Worm (Caenorhabditis elegans) whole organism, L4 larva: ENCODE data around the gene C35A5.4.

Experiments
- D1046.2 ChIP-seq: fragments of 200-800 bp; sonication (Bioruptor generic); IDR thresholded peaks from 2 replicates; pipeline ENCODE4 v1.3.6; 2022; ENCODE audit warnings: missing genetic modification characterization, missing compliant biosample characterization
- Y75B8A.6 ChIP-seq: fragments of 200-800 bp; sonication (Bioruptor generic); IDR thresholded peaks from 2 replicates; pipeline ENCODE4 v1.3.6; 2022; ENCODE audit warnings: missing genetic modification reagents, missing genetic modification characterization, missing compliant biosample characterization
- ZK546.5 ChIP-seq, 2 experiments: sonication (generic microtip); optimal IDR thresholded peaks; 2 replicates each; lab custom pipeline; 2017; ENCODE audit warnings: missing biosample characterization in 2 of 2, missing genetic modification characterization in 2 of 2
- aha-1 ChIP-seq: fragments of 150-350 bp; peaks from one replicate; lab custom pipeline; 2014; ENCODE audit warnings: missing biosample characterization, missing genetic modification characterization
- attf-4 ChIP-seq: sonication (generic microtip); optimal IDR thresholded peaks from 3 replicates; lab custom pipeline; 2017; ENCODE audit warnings: missing biosample characterization, missing genetic modification characterization
- ceh-28 ChIP-seq: fragments of 150-350 bp; optimal IDR thresholded peaks from 2 replicates; lab custom pipeline; 2014; ENCODE audit warnings: missing biosample characterization, missing genetic modification reagents, missing genetic modification characterization
- ceh-82 ChIP-seq: sonication (generic microtip); optimal IDR thresholded peaks from 2 replicates; lab custom pipeline; 2017; ENCODE audit warnings: missing biosample characterization, missing genetic modification characterization
- cey-2 ChIP-seq: sonication (generic microtip); optimal IDR thresholded peaks from 3 replicates; lab custom pipeline; 2017; ENCODE audit warnings: missing genetic modification characterization, mild to moderate bottlenecking, missing compliant biosample characterization, antibody characterized with exemption, borderline replicate concordance; ENCODE audit not compliant: insufficient read depth
- daf-12 ChIP-seq: fragments of 150-350 bp; optimal IDR thresholded peaks from 2 replicates; lab custom pipeline; 2014; ENCODE audit warnings: missing biosample characterization, missing genetic modification reagents, missing genetic modification characterization
- daf-16 ChIP-seq, 3 experiments: sonication (generic microtip); optimal IDR thresholded peaks; 2 replicates each; lab custom pipeline; 2016 to 2017; ENCODE audit warnings: missing genetic modification characterization in 3 of 3, missing genetic modification reagents in 3 of 3, mild to moderate bottlenecking in 2 of 3, missing compliant biosample characterization in 2 of 3, missing biosample characterization in 1 of 3, moderate library complexity in 1 of 3
- daf-8 ChIP-seq: fragments of 200-800 bp; sonication (Bioruptor generic); IDR thresholded peaks from 2 replicates; pipeline ENCODE4 v1.3.6; 2022; ENCODE audit warnings: missing genetic modification characterization, missing compliant biosample characterization
- dmd-6 ChIP-seq: fragments of 200-800 bp; sonication (Bioruptor generic); IDR thresholded peaks from 2 replicates; pipeline ENCODE4 v1.3.6; 2022; ENCODE audit warnings: missing genetic modification reagents, missing genetic modification characterization, missing compliant biosample characterization
- dmd-8 ChIP-seq: fragments of 200-800 bp; sonication (Bioruptor generic); IDR thresholded peaks from 2 replicates; pipeline ENCODE4 v1.3.6; 2022; ENCODE audit warnings: missing genetic modification characterization, missing compliant biosample characterization
- dpl-1 ChIP-seq: fragments of 150-350 bp; optimal IDR thresholded peaks from 2 replicates; lab custom pipeline; 2014; ENCODE audit warnings: missing biosample characterization, missing genetic modification reagents, missing genetic modification characterization
- dve-1 ChIP-seq: sonication (generic microtip); optimal IDR thresholded peaks from 2 replicates; lab custom pipeline; 2017; ENCODE audit warnings: antibody characterized with exemption, mild to moderate bottlenecking, missing genetic modification characterization, missing compliant biosample characterization; ENCODE audit not compliant: insufficient read depth
- egl-27 ChIP-seq: sonication (generic microtip); optimal IDR thresholded peaks from 3 replicates; lab custom pipeline; 2017; ENCODE audit warnings: missing biosample characterization, missing genetic modification reagents, missing genetic modification characterization
- egl-43 ChIP-seq: fragments of 200-800 bp; sonication (Bioruptor generic); IDR thresholded peaks from 2 replicates; pipeline ENCODE4 v1.3.6; 2022; ENCODE audit warnings: missing genetic modification reagents, missing genetic modification characterization, missing compliant biosample characterization
- gei-8 ChIP-seq: fragments of 200-800 bp; sonication (Bioruptor generic); optimal IDR thresholded peaks from 2 replicates; lab custom pipeline; 2018; ENCODE audit warnings: mild to moderate bottlenecking, missing genetic modification characterization, missing compliant biosample characterization
- hlh-11 ChIP-seq: fragments of 200-800 bp; sonication (Bioruptor generic); optimal IDR thresholded peaks from 2 replicates; lab custom pipeline; 2018; ENCODE audit warnings: mild to moderate bottlenecking, missing genetic modification characterization, missing compliant biosample characterization
- hmg-1.1 ChIP-seq: fragments of 200-800 bp; sonication (Bioruptor generic); IDR thresholded peaks from 2 replicates; pipeline ENCODE4 v1.3.6; 2022; ENCODE audit warnings: missing genetic modification reagents, missing genetic modification characterization, missing compliant biosample characterization
- lin-15B ChIP-seq: fragments of 150-350 bp; sonication (generic microtip); optimal IDR thresholded peaks from 3 replicates; lab custom pipeline; 2014; ENCODE audit warnings: missing biosample characterization, missing genetic modification characterization
- lir-3 ChIP-seq: sonication (generic microtip); optimal IDR thresholded peaks from 2 replicates; lab custom pipeline; 2016; ENCODE audit warnings: mild to moderate bottlenecking, missing genetic modification characterization, missing compliant biosample characterization
- mdl-1 ChIP-seq, 2 experiments: fragments of 150-350 bp in 1 of 2; sonication (generic microtip) in 1 of 2; optimal IDR thresholded peaks; 2 replicates each; lab custom pipeline; 2014 to 2017; ENCODE audit warnings: missing biosample characterization in 2 of 2, missing genetic modification characterization in 2 of 2
- mes-2 ChIP-seq: sonication (generic microtip); optimal IDR thresholded peaks from 2 replicates; lab custom pipeline; 2016; ENCODE audit warnings: missing genotype, mild to moderate bottlenecking, missing genetic modification characterization, missing compliant biosample characterization; ENCODE audit not compliant: poor library complexity, severe bottlenecking
- mxl-2 ChIP-seq: fragments of 200-800 bp; sonication (Bioruptor generic); conservative IDR thresholded peaks from 2 replicates; pipeline ENCODE4 v1.3.6; 2022; ENCODE audit warnings: missing genetic modification reagents, missing genetic modification characterization, missing compliant biosample characterization
- mxl-3 ChIP-seq: fragments of 200-800 bp; sonication (Bioruptor generic); optimal IDR thresholded peaks from 2 replicates; lab custom pipeline; 2018; ENCODE audit warnings: mild to moderate bottlenecking, missing genetic modification characterization, missing compliant biosample characterization
- nhr-11 ChIP-seq: fragments of 150-350 bp; optimal IDR thresholded peaks from 2 replicates; lab custom pipeline; 2014; ENCODE audit warnings: missing biosample characterization, missing genetic modification characterization
- nhr-111 ChIP-seq: fragments of 200-800 bp; sonication (Bioruptor generic); optimal IDR thresholded peaks from 2 replicates; lab custom pipeline; 2018; ENCODE audit warnings: mild to moderate bottlenecking, missing genetic modification characterization, missing compliant biosample characterization
- nhr-28 ChIP-seq: fragments of 150-350 bp; optimal IDR thresholded peaks from 2 replicates; lab custom pipeline; 2014; ENCODE audit warnings: missing biosample characterization, missing genetic modification characterization
- nhr-41 ChIP-seq: fragments of 200-800 bp; sonication (Bioruptor generic); IDR thresholded peaks from 2 replicates; pipeline ENCODE4 v1.3.6; 2022; ENCODE audit warnings: missing genetic modification reagents, missing genetic modification characterization, missing compliant biosample characterization
- nhr-6 ChIP-seq: fragments of 150-350 bp; optimal IDR thresholded peaks from 2 replicates; lab custom pipeline; 2014; ENCODE audit warnings: missing biosample characterization, missing genetic modification characterization
- nhr-76 ChIP-seq: fragments of 150-350 bp; optimal IDR thresholded peaks from 2 replicates; lab custom pipeline; 2014; ENCODE audit warnings: missing biosample characterization, missing genetic modification characterization
- nhr-77 ChIP-seq: fragments of 150-350 bp; optimal IDR thresholded peaks from 2 replicates; lab custom pipeline; 2014; ENCODE audit warnings: missing biosample characterization, missing genetic modification characterization
- php-3 ChIP-seq: fragments of 200-800 bp; sonication (Bioruptor generic); IDR thresholded peaks from 2 replicates; pipeline ENCODE4 v1.3.6; 2022; ENCODE audit warnings: missing genetic modification reagents, missing genetic modification characterization, missing compliant biosample characterization
- pqm-1 ChIP-seq: sonication (generic microtip); optimal IDR thresholded peaks from 2 replicates; lab custom pipeline; 2017; ENCODE audit warnings: missing biosample characterization, missing genetic modification characterization
- skn-1 ChIP-seq: fragments of 150-350 bp; optimal IDR thresholded peaks from 2 replicates; lab custom pipeline; 2014; ENCODE audit warnings: missing biosample characterization, missing genetic modification characterization
- snpc-4 ChIP-seq: fragments of 150-350 bp; optimal IDR thresholded peaks from 2 replicates; lab custom pipeline; 2014; ENCODE audit warnings: missing biosample characterization, missing genetic modification characterization
- spr-1 ChIP-seq: sonication (generic microtip); optimal IDR thresholded peaks from 2 replicates; lab custom pipeline; 2016; ENCODE audit warnings: mild to moderate bottlenecking, missing genetic modification characterization, missing compliant biosample characterization
- spr-3 ChIP-seq: fragments of 200-800 bp; sonication (Bioruptor generic); optimal IDR thresholded peaks from 2 replicates; lab custom pipeline; 2018; ENCODE audit warnings: mild to moderate bottlenecking, missing genetic modification characterization, missing compliant biosample characterization
- tag-97 ChIP-seq: fragments of 200-800 bp; sonication (Bioruptor generic); IDR thresholded peaks from 2 replicates; pipeline ENCODE4 v1.3.6; 2022; ENCODE audit warnings: missing genetic modification characterization, missing compliant biosample characterization
- vab-7 ChIP-seq: fragments of 200-800 bp; sonication (Bioruptor generic); IDR thresholded peaks from 2 replicates; pipeline ENCODE4 v1.3.6; 2022; ENCODE audit warnings: missing genetic modification reagents, missing genetic modification characterization, missing compliant biosample characterization
- zip-11 ChIP-seq: fragments of 200-800 bp; sonication (Bioruptor generic); IDR thresholded peaks from 2 replicates; pipeline ENCODE4 v1.3.6; 2022; ENCODE audit warnings: missing genetic modification characterization, missing compliant biosample characterization
- zip-2 ChIP-seq: fragments of 150-350 bp; optimal IDR thresholded peaks from 2 replicates; lab custom pipeline; 2014; ENCODE audit warnings: missing biosample characterization, missing genetic modification characterization
- ztf-7 ChIP-seq: fragments of 150-350 bp; optimal IDR thresholded peaks from 2 replicates; lab custom pipeline; 2014; ENCODE audit warnings: missing biosample characterization, missing genetic modification characterization

C35A5.4 gene

DNA sequence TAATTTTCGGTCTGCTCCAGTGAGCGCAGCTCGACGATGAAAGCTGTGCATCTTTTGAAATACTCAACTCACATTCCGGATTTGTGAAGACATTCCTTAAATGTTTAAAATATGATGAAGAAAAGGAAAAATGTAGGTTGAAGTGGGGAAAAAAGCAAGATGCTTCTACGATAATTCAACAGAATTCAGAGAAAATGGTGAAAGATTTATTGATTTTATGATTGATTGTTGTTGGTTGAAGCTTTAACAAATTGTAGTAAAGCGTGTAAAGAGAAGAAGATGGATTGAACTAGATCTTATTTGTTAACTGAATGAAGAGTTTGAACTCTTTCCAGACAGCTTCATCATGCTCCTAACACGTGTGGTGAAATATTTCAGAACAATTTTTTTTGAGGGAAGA is 6.8 kb upstream of the C35A5.4 start, which contains the start of gene ncx-5 (continued):
- no peak for TF ChIP-seq ceh-82 (tag; lab: Kevin White, UChicago)

DNA sequence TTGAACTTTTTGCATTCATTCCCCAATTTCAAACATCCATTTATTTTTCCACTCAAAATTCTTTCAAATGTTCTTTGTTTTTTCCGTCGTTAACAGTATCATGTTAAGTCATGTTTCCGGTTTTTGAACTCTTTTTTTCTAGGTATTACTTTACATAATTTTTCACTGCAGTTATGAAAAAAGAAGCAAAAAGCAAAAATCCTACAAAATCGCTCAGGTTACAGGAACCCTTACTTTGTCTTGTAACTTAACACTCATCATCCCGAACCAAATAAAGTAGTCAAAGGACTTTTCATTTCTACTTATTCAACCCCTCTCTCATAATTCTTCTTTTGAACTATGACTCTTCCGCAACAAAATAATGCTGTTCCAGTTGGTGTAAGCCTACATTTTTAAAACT is 5.4 kb upstream of the C35A5.4 start, which contains the start of gene aqp-5:
TSS of gene aqp-5 (plus strand) at position 301 of the 400 bp plus-strand sequence.
- TF ChIP-seq daf-8 = no peak
- TF ChIP-seq dmd-8 (GFP tag; lab: Robert Waterston, UW) = no peak
- no peak for TF ChIP-seq aha-1 (tag; lab: Kevin White, UChicago)
- no peak for TF ChIP-seq spr-1 (tag; lab: Kevin White, UChicago)
- TF ChIP-seq ztf-7 (tag; lab: Kevin White, UChicago) = no peak
- no peak for TF ChIP-seq mxl-2 (GFP tag; lab: Robert Waterston, UW)
- TF ChIP-seq nhr-111 (GFP tag; lab: Kevin White, UChicago) = no peak
- TF ChIP-seq dve-1 (tag; lab: Kevin White, UChicago) = no peak
- TF ChIP-seq mes-2 = no peak
- no peak for TF ChIP-seq snpc-4 (tag; lab: Kevin White, UChicago)
- TF ChIP-seq nhr-76 = no peak
- TF ChIP-seq nhr-41 (GFP tag; lab: Robert Waterston, UW) = no peak
- TF ChIP-seq lir-3 (tag; lab: Kevin White, UChicago) = no peak
- no peak for TF ChIP-seq daf-12
- no peak for TF ChIP-seq cey-2 (tag; lab: Kevin White, UChicago)
- TF ChIP-seq ZK546.5 (tag; optimal IDR thresholded peaks at IDR 0.05; lab: Kevin White, UChicago) = no peak
- TF ChIP-seq lin-15B (tag; lab: Kevin White, UChicago) = no peak
- no peak for TF ChIP-seq ceh-28
- no peak for TF ChIP-seq hmg-1.1 (GFP tag; lab: Robert Waterston, UW)

DNA sequence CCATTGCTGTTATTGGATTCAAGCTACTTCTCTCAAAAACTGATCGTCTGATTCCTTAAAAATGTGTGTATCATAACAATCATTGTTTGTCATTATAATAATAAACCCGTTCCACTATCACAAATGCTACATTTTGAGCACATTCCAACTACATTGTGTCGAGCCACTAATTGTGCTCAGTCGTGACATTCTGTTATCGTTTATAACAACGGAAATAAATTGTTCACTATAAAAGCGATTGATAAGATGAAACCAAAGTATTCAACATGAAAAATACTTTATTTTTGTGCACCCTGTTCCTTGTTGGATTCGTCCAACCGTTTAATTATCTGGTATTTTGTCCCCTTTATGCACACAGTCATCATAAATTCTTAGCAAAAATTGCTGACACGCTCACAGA is 3.7 kb upstream of the C35A5.4 start, which contains the start of gene ugt-33:
TSS of gene ugt-33 (plus strand) at position 260 of the 400 bp plus-strand sequence.
- TF ChIP-seq spr-3 (GFP tag; lab: Kevin White, UChicago) (no peak), gei-8 (GFP tag; lab: Kevin White, UChicago) (no peak), nhr-28 (tag; lab: Kevin White, UChicago) (peak; percentile 97), php-3 (GFP tag; lab: Robert Waterston, UW) (0 out of 2 replicates have a peak, but pooled peaks have one; percentile 11), dpl-1 (GFP tag; lab: Kevin White, UChicago) (no peak), daf-16 (GFP tag; optimal IDR thresholded peaks at IDR 0.05; lab: Kevin White, UChicago) (no peak), daf-16 (tag; optimal IDR thresholded peaks at IDR 0.05; lab: Kevin White, UChicago) (peak; percentile 63), zip-2 (no peak), mxl-3 (GFP tag; lab: Kevin White, UChicago) (no peak), attf-4 (tag; lab: Kevin White, UChicago) (no peak), hlh-11 (tag; lab: Kevin White, UChicago) (peak; percentile 56), mdl-1 (tag; optimal IDR thresholded peaks at IDR 0.05; lab: Kevin White, UChicago) (no peak), nhr-77 (peak; percentile 54), pqm-1 (tag; lab: Kevin White, UChicago) (peak; percentile 74), zip-11 (GFP tag; lab: Robert Waterston, UW) (no peak), ztf-7 (tag; lab: Kevin White, UChicago) (no peak), dmd-6 (GFP tag; lab: Robert Waterston, UW) (peak; percentile 37; the same call in 1 of the 2 replicates), aha-1 (tag; lab: Kevin White, UChicago) (peak; percentile 81), dve-1 (tag; lab: Kevin White, UChicago) (peak; percentile 62)

DNA sequence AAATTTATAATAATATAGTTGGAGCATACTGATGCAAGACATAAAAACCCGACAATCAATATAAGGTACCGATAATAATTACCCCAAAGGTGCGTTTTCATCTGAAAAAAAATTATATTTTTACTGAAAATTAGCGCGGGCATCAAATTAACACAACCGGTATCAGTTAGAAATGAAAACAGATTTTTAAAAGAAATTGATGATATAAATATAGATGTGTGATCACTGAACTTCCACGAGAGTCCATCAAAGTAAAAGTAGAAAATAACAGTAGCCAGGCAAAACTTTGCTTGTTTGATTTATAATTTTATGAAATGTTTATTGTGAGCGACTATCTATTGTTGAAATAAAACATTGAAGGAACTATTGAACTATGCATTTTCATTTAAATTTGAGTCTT is 4.5 kb downstream of the C35A5.4 start, which contains the start of gene C35A5.3:
TSS of gene C35A5.3 (minus strand) at position 101 of the 400 bp plus-strand sequence.
- TF ChIP-seq egl-27 (tag; lab: Kevin White, UChicago) (no peak), pqm-1 (tag; lab: Kevin White, UChicago) (no peak), egl-43 (GFP tag; lab: Robert Waterston, UW) (no peak), vab-7 (GFP tag; lab: Robert Waterston, UW) (no peak), aha-1 (tag; lab: Kevin White, UChicago) (no peak), D1046.2 (no peak), Y75B8A.6 (no peak), nhr-11 (tag; lab: Kevin White, UChicago) (no peak), mdl-1 (tag; optimal IDR thresholded peaks at IDR 0.05; lab: Kevin White, UChicago) (no peak), nhr-76 (no peak), tag-97 (GFP tag; lab: Robert Waterston, UW) (no peak), nhr-6 (no peak), skn-1 (tag; lab: Kevin White, UChicago) (no peak), nhr-41 (GFP tag; lab: Robert Waterston, UW) (no peak)
